Fruit fly (Drosophila melanogaster) whole organism, embryonic: ENCODE measurements around the gene CG11811.

Experiments used
- Asciz ChIP-seq: fragments of 200-800 bp; sonication (Bioruptor generic); optimal IDR thresholded peaks from 2 replicates; lab custom pipeline; 2017; ENCODE audit warnings: missing biosample characterization, mild to moderate bottlenecking, missing genetic modification characterization, missing genetic modification reagents
- B-H2 ChIP-seq: fragments of 200-800 bp; sonication (Bioruptor generic); optimal IDR thresholded peaks from 2 replicates; lab custom pipeline; 2018; ENCODE audit warnings: missing biosample characterization, mild to moderate bottlenecking, missing genetic modification characterization
- CG11093 ChIP-seq: fragments of 200-800 bp; sonication (Bioruptor generic); IDR thresholded peaks from 3 replicates; pipeline ENCODE4 v1.3.6; 2022; ENCODE audit warnings: missing biosample characterization, missing genetic modification characterization
- CG11695 ChIP-seq: fragments of 200-800 bp; sonication (Bioruptor generic); IDR thresholded peaks from 3 replicates; pipeline ENCODE4 v1.3.6; 2022; ENCODE audit warnings: missing biosample characterization, missing genetic modification characterization
- CG12659 ChIP-seq: fragments of 200-800 bp; sonication (Bioruptor generic); optimal IDR thresholded peaks from 3 replicates; lab custom pipeline; 2017; ENCODE audit warnings: mild to moderate bottlenecking, missing biosample characterization, missing genetic modification reagents, missing genetic modification characterization
- CG13296 ChIP-seq: fragments of 200-800 bp; sonication (Bioruptor generic); optimal IDR thresholded peaks from 3 replicates; lab custom pipeline; 2018; ENCODE audit warnings: missing biosample characterization, mild to moderate bottlenecking, missing genetic modification characterization
- CG13624 ChIP-seq: fragments of 200-800 bp; sonication (Bioruptor generic); optimal IDR thresholded peaks from 2 replicates; lab custom pipeline; 2016; ENCODE audit warnings: missing biosample characterization, missing genetic modification characterization
- CG1529 ChIP-seq: fragments of 200-800 bp; sonication (Bioruptor generic); optimal IDR thresholded peaks from 3 replicates; lab custom pipeline; 2018; ENCODE audit warnings: missing biosample characterization, missing genetic modification characterization
- CG15514 ChIP-seq: fragments of 200-800 bp; sonication (Bioruptor generic); optimal IDR thresholded peaks from 3 replicates; lab custom pipeline; 2017; ENCODE audit warnings: missing biosample characterization, missing genetic modification characterization, mild to moderate bottlenecking, moderate library complexity, missing genetic modification reagents
- CG16813 ChIP-seq: fragments of 200-800 bp; sonication (Bioruptor generic); IDR thresholded peaks from 3 replicates; pipeline ENCODE4 v1.3.6; 2022; ENCODE audit warnings: missing biosample characterization, missing genetic modification characterization; ENCODE audit not compliant: partially characterized antibody
- CG2199 ChIP-seq: fragments of 200-800 bp; sonication (Bioruptor generic); IDR thresholded peaks from 3 replicates; pipeline ENCODE4 v1.3.6; 2022; ENCODE audit warnings: missing biosample characterization, missing genetic modification characterization
- CG2678 ChIP-seq: fragments of 200-800 bp; sonication (Bioruptor generic); optimal IDR thresholded peaks from 3 replicates; lab custom pipeline; 2019; ENCODE audit warnings: missing biosample characterization, mild to moderate bottlenecking, missing genetic modification characterization, moderate library complexity
- CG32772 ChIP-seq: fragments of 200-800 bp; sonication (Bioruptor generic); IDR thresholded peaks from 2 replicates; pipeline ENCODE4 v1.3.6; 2022; ENCODE audit warnings: missing biosample characterization, missing genetic modification characterization
- CG33213 ChIP-seq: fragments of 200-800 bp; sonication (Bioruptor generic); optimal IDR thresholded peaks from 3 replicates; lab custom pipeline; 2016; ENCODE audit warnings: missing biosample characterization, missing genetic modification characterization
- CG3726 ChIP-seq: fragments of 200-800 bp; sonication (Bioruptor generic); IDR thresholded peaks from 3 replicates; pipeline ENCODE4, ENCODE4 v1.3.6; 2022; ENCODE audit warnings: missing biosample characterization, missing genetic modification characterization
- CG3847 ChIP-seq: fragments of 200-800 bp; sonication (Bioruptor generic); IDR thresholded peaks from 2 replicates; pipeline ENCODE4 v1.3.6; 2022; ENCODE audit warnings: missing biosample characterization, missing genetic modification characterization
- CG4360 ChIP-seq: fragments of 200-800 bp; sonication (Bioruptor generic); IDR thresholded peaks from 2 replicates; pipeline ENCODE4 v1.3.6; 2022; ENCODE audit warnings: missing biosample characterization, missing genetic modification characterization
- CG4820 ChIP-seq: fragments of 200-800 bp; sonication (Bioruptor generic); optimal IDR thresholded peaks from 3 replicates; lab custom pipeline; 2016; ENCODE audit warnings: missing biosample characterization, missing genetic modification characterization
- CG6813 ChIP-seq: fragments of 200-800 bp; sonication (Bioruptor generic); optimal IDR thresholded peaks from 2 replicates; lab custom pipeline; 2017; ENCODE audit warnings: missing biosample characterization, missing genetic modification characterization, mild to moderate bottlenecking, moderate library complexity, missing genetic modification reagents
- CG7357 ChIP-seq: fragments of 200-800 bp; sonication (Bioruptor generic); IDR thresholded peaks from 3 replicates; pipeline ENCODE4 v1.3.6; 2022; ENCODE audit warnings: missing biosample characterization, missing genetic modification characterization
- CG9817 ChIP-seq: fragments of 200-800 bp; sonication (Bioruptor generic); optimal IDR thresholded peaks from 2 replicates; lab custom pipeline; 2018; ENCODE audit warnings: missing biosample characterization, mild to moderate bottlenecking, missing genetic modification characterization, moderate library complexity
- Dad ChIP-seq: fragments of 200-800 bp; sonication (Bioruptor generic); optimal IDR thresholded peaks from 3 replicates; lab custom pipeline; 2016; ENCODE audit warnings: missing biosample characterization, missing genetic modification characterization
- Doc3 ChIP-seq: fragments of 200-800 bp; sonication (Bioruptor generic); IDR thresholded peaks from 3 replicates; pipeline ENCODE4 v1.3.6; 2022; ENCODE audit warnings: missing biosample characterization, missing genetic modification characterization; ENCODE audit not compliant: partially characterized antibody
- Eip74EF ChIP-seq, 2 experiments: fragments of 200-800 bp in 1 of 2; fragments of >200 bp in 1 of 2; sonication (Bioruptor generic) in 1 of 2; optimal IDR thresholded peaks; 2 replicates each; lab custom pipeline; 2017 to 2019; ENCODE audit warnings: missing biosample characterization in 2 of 2, missing genetic modification characterization in 2 of 2, mild to moderate bottlenecking in 1 of 2, moderate library complexity in 1 of 2
- Hey ChIP-seq: fragments of 200-800 bp; sonication (Bioruptor generic); optimal IDR thresholded peaks from 3 replicates; lab custom pipeline; 2018; ENCODE audit warnings: missing biosample characterization, mild to moderate bottlenecking, missing genetic modification characterization
- HmgD ChIP-seq: fragments of 200-800 bp; sonication (Bioruptor generic); optimal IDR thresholded peaks from 3 replicates; lab custom pipeline; 2016; ENCODE audit warnings: missing biosample characterization, missing genetic modification characterization
- Hmr ChIP-seq: fragments of 200-800 bp; sonication (Bioruptor generic); optimal IDR thresholded peaks from 3 replicates; lab custom pipeline; 2017; ENCODE audit warnings: mild to moderate bottlenecking, missing biosample characterization, missing genetic modification reagents, missing genetic modification characterization
- Mrtf ChIP-seq: fragments of 200-800 bp; sonication (Bioruptor generic); IDR thresholded peaks from 3 replicates; pipeline ENCODE4 v1.3.6; 2022; ENCODE audit warnings: missing biosample characterization, missing genetic modification characterization
- Oaz ChIP-seq: fragments of 200-800 bp; sonication (Bioruptor generic); IDR thresholded peaks from 2 replicates; pipeline ENCODE4 v1.3.6; 2022; ENCODE audit warnings: missing biosample characterization, missing genetic modification characterization
- Taf1 ChIP-seq: fragments of 200-800 bp; sonication (Bioruptor generic); IDR thresholded peaks from 2 replicates; pipeline ENCODE4 v1.3.6; 2022; ENCODE audit warnings: missing biosample characterization, missing genetic modification characterization
- Vsx1 ChIP-seq: fragments of 200-800 bp; sonication (Bioruptor generic); optimal IDR thresholded peaks from 2 replicates; lab custom pipeline; 2017; ENCODE audit warnings: missing biosample characterization, mild to moderate bottlenecking, missing genetic modification characterization, missing genetic modification reagents
- ase ChIP-seq: fragments of 200-800 bp; sonication (Bioruptor generic); IDR thresholded peaks from 3 replicates; pipeline ENCODE4 v1.3.6; 2022; ENCODE audit warnings: missing biosample characterization, missing genetic modification characterization
- bcd ChIP-seq: fragments of 200-800 bp; sonication (Bioruptor generic); optimal IDR thresholded peaks from 2 replicates; lab custom pipeline; 2017; ENCODE audit warnings: missing biosample characterization, mild to moderate bottlenecking, missing genetic modification characterization
- croc ChIP-seq: fragments of 200-800 bp; sonication (Bioruptor generic); conservative IDR thresholded peaks from 3 replicates; pipeline ENCODE4 v1.3.6; 2022; ENCODE audit warnings: missing biosample characterization, missing genetic modification characterization
- danr ChIP-seq: fragments of 200-800 bp; sonication (Bioruptor generic); IDR thresholded peaks from 2 replicates; pipeline ENCODE4 v1.3.6; 2022; ENCODE audit warnings: missing biosample characterization, missing genetic modification characterization
- fd102C ChIP-seq: fragments of 200-800 bp; sonication (Bioruptor generic); optimal IDR thresholded peaks from 2 replicates; lab custom pipeline; 2018; ENCODE audit warnings: missing biosample characterization, mild to moderate bottlenecking, missing genetic modification characterization, moderate library complexity
- fu2 ChIP-seq: fragments of 200-800 bp; sonication (Bioruptor generic); optimal IDR thresholded peaks from 2 replicates; lab custom pipeline; 2016; ENCODE audit warnings: missing biosample characterization, missing genetic modification characterization
- gro ChIP-seq: fragments of 200-800 bp; sonication (Bioruptor generic); optimal IDR thresholded peaks from 2 replicates; lab custom pipeline; 2016; ENCODE audit warnings: missing biosample characterization, missing genetic modification characterization
- gsb ChIP-seq: fragments of 200-800 bp; sonication (Bioruptor generic); IDR thresholded peaks from 2 replicates; pipeline ENCODE4 v1.3.6; 2022; ENCODE audit warnings: missing biosample characterization, missing genetic modification characterization
- jing ChIP-seq: fragments of 200-800 bp; sonication (Bioruptor generic); optimal IDR thresholded peaks from 2 replicates; lab custom pipeline; 2018; ENCODE audit warnings: missing biosample characterization, mild to moderate bottlenecking, missing genetic modification characterization
- jumu ChIP-seq: fragments of 200-800 bp; sonication (Bioruptor generic); optimal IDR thresholded peaks from 3 replicates; lab custom pipeline; 2016; ENCODE audit warnings: missing biosample characterization, missing genetic modification characterization
- kah ChIP-seq: fragments of 200-800 bp; sonication (Bioruptor generic); optimal IDR thresholded peaks from 2 replicates; lab custom pipeline; 2018; ENCODE audit warnings: missing biosample characterization, mild to moderate bottlenecking, missing genetic modification characterization
- nau ChIP-seq: fragments of 200-800 bp; sonication (Bioruptor generic); optimal IDR thresholded peaks from 3 replicates; lab custom pipeline; 2017; ENCODE audit warnings: missing biosample characterization, mild to moderate bottlenecking, missing genetic modification characterization, missing genetic modification reagents
- pho ChIP-seq: fragments of 200-800 bp; sonication (Bioruptor generic); optimal IDR thresholded peaks from 2 replicates; lab custom pipeline; 2016; ENCODE audit warnings: missing biosample characterization, missing genetic modification characterization
- pita ChIP-seq: fragments of 200-800 bp; sonication (Bioruptor generic); optimal IDR thresholded peaks from 2 replicates; lab custom pipeline; 2017; ENCODE audit warnings: missing biosample characterization, mild to moderate bottlenecking, missing genetic modification characterization
- rib ChIP-seq: fragments of 200-800 bp; sonication (Bioruptor generic); IDR thresholded peaks from 2 replicates; pipeline ENCODE4 v1.3.6; 2022; ENCODE audit warnings: missing biosample characterization, missing genetic modification characterization
- sug ChIP-seq: fragments of 200-800 bp; optimal IDR thresholded peaks from 2 replicates; lab custom pipeline; 2019; ENCODE audit warnings: missing biosample characterization, mild to moderate bottlenecking, missing genetic modification characterization, moderate library complexity
- trem ChIP-seq: fragments of 200-800 bp; optimal IDR thresholded peaks from 3 replicates; lab custom pipeline; 2019; ENCODE audit warnings: missing biosample characterization, mild to moderate bottlenecking, missing genetic modification characterization, moderate library complexity
- trh ChIP-seq: fragments of 200-800 bp; sonication (Bioruptor generic); optimal IDR thresholded peaks from 2 replicates; lab custom pipeline; 2016; ENCODE audit warnings: missing biosample characterization, missing genetic modification characterization

CG11811 gene

dm6 chr3L:10739666-10740417 lies 49.0 kb downstream of the CG11811 start (continued):
- TF ChIP-seq CG2199 (GFP tag; lab: Robert Waterston, UW) (no peak; the same call in 2 of the 3 replicates), Taf1 (GFP tag; lab: Robert Waterston, UW) (peak; percentile 85), CG13624 (GFP tag; lab: Kevin White, UChicago) (peak; percentile 95), Hmr (peak; percentile 94), CG6813 (GFP tag; lab: Kevin White, UChicago) (peak; percentile 88), trh (GFP tag; lab: Kevin White, UChicago) (peak; percentile 80), CG1529 (peak; percentile 86), CG3847 (peak; percentile 89), Oaz (GFP tag; lab: Robert Waterston, UW) (peak; percentile 73), Mrtf (GFP tag; lab: Robert Waterston, UW) (peak; percentile 88), CG2678 (tag; lab: Kevin White, UChicago) (peak; percentile 94), bcd (peak; percentile 97), CG33213 (GFP tag; lab: Kevin White, UChicago) (peak; percentile 93), CG12659 (peak; percentile 94), fu2 (GFP tag; lab: Kevin White, UChicago) (peak; percentile 81), CG11093 (GFP tag; lab: Robert Waterston, UW) (peak; percentile 83), jing (GFP tag; lab: Kevin White, UChicago) (peak; percentile 77), trem (tag; lab: Kevin White, UChicago) (peak; percentile 55), danr (GFP tag; lab: Robert Waterston, UW) (peak; percentile 97), CG3726 (peak; percentile 93), B-H2 (peak; percentile 69), CG32772 (GFP tag; lab: Robert Waterston, UW) (peak; percentile 91), Asciz (peak; percentile 91), ase (GFP tag; lab: Robert Waterston, UW) (peak; percentile 96), gsb (GFP tag; lab: Robert Waterston, UW) (peak; percentile 83), fd102C (GFP tag; lab: Kevin White, UChicago) (no peak), CG16813 (GFP tag; lab: Robert Waterston, UW) (no peak), CG11695 (peak; percentile 97), rib (GFP tag; lab: Robert Waterston, UW) (peak; percentile 59), croc (peak; percentile 89), jumu (GFP tag; lab: Kevin White, UChicago) (peak; percentile 93), kah (GFP tag; lab: Kevin White, UChicago) (peak; percentile 88), CG7357 (GFP tag; lab: Robert Waterston, UW) (peak; percentile 89), pho (GFP tag; lab: Kevin White, UChicago) (peak; percentile 95), nau (peak; percentile 95), CG9817 (peak; percentile 83), Eip74EF (GFP tag; optimal IDR thresholded peaks at IDR 0.05; lab: Kevin White, UChicago) (peak in 1 of 2 experiments; percentile 87), pita (GFP tag; lab: Kevin White, UChicago) (no peak), CG4360 (GFP tag; lab: Robert Waterston, UW) (no peak), HmgD (peak; percentile 55), gro (GFP tag; lab: Kevin White, UChicago) (peak; percentile 91), CG4820 (GFP tag; lab: Kevin White, UChicago) (peak; percentile 95), CG15514 (GFP tag; lab: Kevin White, UChicago) (peak; percentile 88), Dad (GFP tag; lab: Kevin White, UChicago) (peak; percentile 89), Hey (peak; percentile 47), Doc3 (GFP tag; lab: Robert Waterston, UW) (no peak), Vsx1 (GFP tag; lab: Kevin White, UChicago) (peak; percentile 77), sug (tag; lab: Kevin White, UChicago) (peak; percentile 9), CG13296 (peak; percentile 92)
